Worm (Caenorhabditis elegans) whole organism, late embryonic: Measurements from ENCODE around the gene nspc-18.

Experiments used
- C38D4.7 ChIP-seq: fragments of 200-800 bp; sonication (Bioruptor generic); optimal IDR thresholded peaks from 2 replicates; lab custom pipeline; 2018; ENCODE audit warnings: mild to moderate bottlenecking, missing genetic modification characterization, moderate library complexity, missing compliant biosample characterization
- F13H6.1 ChIP-seq: sonication (generic microtip); optimal IDR thresholded peaks from 2 replicates; lab custom pipeline; 2016; ENCODE audit warnings: missing genetic modification characterization, missing compliant biosample characterization
- K02D7.2 ChIP-seq: sonication (generic microtip); optimal IDR thresholded peaks from 2 replicates; lab custom pipeline; 2017; ENCODE audit warnings: mild to moderate bottlenecking, missing genetic modification characterization, missing compliant biosample characterization
- T23F11.4 ChIP-seq: fragments of 200-800 bp; sonication (Bioruptor generic); optimal IDR thresholded peaks from 2 replicates; lab custom pipeline; 2018; ENCODE audit warnings: mild to moderate bottlenecking, missing genetic modification characterization, missing compliant biosample characterization
- Y22D7AL.16 ChIP-seq: sonication (generic microtip); optimal IDR thresholded peaks from 2 replicates; lab custom pipeline; 2016; ENCODE audit warnings: missing genetic modification characterization, missing compliant biosample characterization
- ahr-1 ChIP-seq: sonication (generic microtip); optimal IDR thresholded peaks from 2 replicates; lab custom pipeline; 2016; ENCODE audit warnings: missing genetic modification characterization, missing compliant biosample characterization
- ama-1 ChIP-seq: fragments of 150-350 bp; optimal IDR thresholded peaks from 2 replicates; lab custom pipeline; 2014
- ceh-18 ChIP-seq: sonication (generic microtip); optimal IDR thresholded peaks from 2 replicates; lab custom pipeline; 2016; ENCODE audit warnings: missing genetic modification characterization, missing compliant biosample characterization
- ceh-19 ChIP-seq: fragments of 200-800 bp; sonication (Bioruptor generic); optimal IDR thresholded peaks from 2 replicates; lab custom pipeline; 2018; ENCODE audit warnings: mild to moderate bottlenecking, missing genetic modification characterization, missing compliant biosample characterization
- ceh-2 ChIP-seq: sonication (generic microtip); optimal IDR thresholded peaks from 2 replicates; lab custom pipeline; 2016; ENCODE audit warnings: missing genotype, missing genetic modification characterization, missing compliant biosample characterization
- ceh-22 ChIP-seq: sonication (generic microtip); optimal IDR thresholded peaks from 2 replicates; lab custom pipeline; 2017; ENCODE audit warnings: missing biosample characterization, missing genetic modification characterization
- ceh-30 ChIP-seq: fragments of 150-350 bp; optimal IDR thresholded peaks from 2 replicates; lab custom pipeline; 2014; ENCODE audit warnings: missing biosample characterization, missing genetic modification characterization
- ceh-31 ChIP-seq: sonication (generic microtip); optimal IDR thresholded peaks from 2 replicates; lab custom pipeline; 2016; ENCODE audit warnings: missing genetic modification characterization, missing compliant biosample characterization
- ceh-34 ChIP-seq: sonication (generic microtip); optimal IDR thresholded peaks from 2 replicates; lab custom pipeline; 2016; ENCODE audit warnings: mild to moderate bottlenecking, missing genetic modification characterization, missing compliant biosample characterization
- ceh-45 ChIP-seq: fragments of 200-800 bp; sonication (Bioruptor generic); IDR thresholded peaks from 2 replicates; pipeline ENCODE4 v1.3.6; 2022; ENCODE audit warnings: missing genetic modification reagents, missing genetic modification characterization, missing compliant biosample characterization
- ceh-6 ChIP-seq: fragments of 200-800 bp; sonication (Bioruptor generic); optimal IDR thresholded peaks from 2 replicates; lab custom pipeline; 2018; ENCODE audit warnings: mild to moderate bottlenecking, missing genetic modification characterization, missing compliant biosample characterization
- che-1 ChIP-seq: sonication (generic microtip); optimal IDR thresholded peaks from 2 replicates; lab custom pipeline; 2016; ENCODE audit warnings: mild to moderate bottlenecking, missing genetic modification characterization, missing compliant biosample characterization
- dmd-4 ChIP-seq: sonication (generic microtip); optimal IDR thresholded peaks from 2 replicates; lab custom pipeline; 2016; ENCODE audit warnings: borderline replicate concordance, missing genetic modification characterization, missing compliant biosample characterization
- elt-2 ChIP-seq: sonication (generic microtip); optimal IDR thresholded peaks from 2 replicates; lab custom pipeline; 2016; ENCODE audit warnings: missing genetic modification reagents, missing genetic modification characterization, missing compliant biosample characterization
- elt-4 ChIP-seq: sonication (generic microtip); optimal IDR thresholded peaks from 2 replicates; lab custom pipeline; 2016; ENCODE audit warnings: missing genetic modification characterization, missing compliant biosample characterization
- fkh-10 ChIP-seq: fragments of 150-350 bp; optimal IDR thresholded peaks from 2 replicates; lab custom pipeline; 2014; ENCODE audit warnings: missing biosample characterization, missing genetic modification reagents, missing genetic modification characterization
- gmeb-2 ChIP-seq: sonication (generic microtip); optimal IDR thresholded peaks from 2 replicates; lab custom pipeline; 2016; ENCODE audit warnings: missing genetic modification characterization, inconsistent platforms, missing compliant biosample characterization
- hlh-6 ChIP-seq: sonication (generic microtip); optimal IDR thresholded peaks from 2 replicates; lab custom pipeline; 2016; ENCODE audit warnings: missing genotype, missing genetic modification characterization, missing compliant biosample characterization
- nfya-1 ChIP-seq: sonication (generic microtip); optimal IDR thresholded peaks from 2 replicates; lab custom pipeline; 2017; ENCODE audit warnings: missing genetic modification characterization, mild to moderate bottlenecking, missing compliant biosample characterization, antibody characterized with exemption, moderate library complexity
- nhr-11 ChIP-seq: fragments of 150-350 bp; optimal IDR thresholded peaks from 2 replicates; lab custom pipeline; 2014; ENCODE audit warnings: missing biosample characterization, missing genetic modification characterization
- pag-3 ChIP-seq: sonication (generic microtip); optimal IDR thresholded peaks from 2 replicates; lab custom pipeline; 2016; ENCODE audit warnings: missing compliant biosample characterization, missing genetic modification characterization, borderline replicate concordance
- pat-9 ChIP-seq: fragments of 200-800 bp; sonication (Bioruptor generic); optimal IDR thresholded peaks from 2 replicates; lab custom pipeline; 2018; ENCODE audit warnings: mild to moderate bottlenecking, missing genetic modification characterization, moderate library complexity, missing compliant biosample characterization
- pha-4 ChIP-seq: fragments of 150-350 bp; optimal IDR thresholded peaks from 2 replicates; lab custom pipeline; 2018; ENCODE audit warnings: missing biosample characterization, missing genetic modification reagents, missing genetic modification characterization
- pqm-1 ChIP-seq: sonication (generic microtip); optimal IDR thresholded peaks from 2 replicates; lab custom pipeline; 2016; ENCODE audit warnings: missing genetic modification characterization, missing compliant biosample characterization
- pros-1 ChIP-seq: fragments of 150-350 bp; optimal IDR thresholded peaks from 2 replicates; lab custom pipeline; 2014; ENCODE audit warnings: missing biosample characterization, missing genetic modification reagents, missing genetic modification characterization
- ref-2 ChIP-seq: sonication (generic microtip); optimal IDR thresholded peaks from 2 replicates; lab custom pipeline; 2016; ENCODE audit warnings: missing genetic modification characterization, missing compliant biosample characterization
- rnt-1 ChIP-seq: sonication (generic microtip); optimal IDR thresholded peaks from 2 replicates; lab custom pipeline; 2016; ENCODE audit warnings: missing genetic modification characterization, missing compliant biosample characterization
- sdc-2 ChIP-seq: sonication (generic microtip); optimal IDR thresholded peaks from 2 replicates; lab custom pipeline; 2016; ENCODE audit warnings: missing genotype, missing genetic modification characterization, missing compliant biosample characterization
- sox-2 ChIP-seq: fragments of 200-800 bp; sonication (Bioruptor generic); IDR thresholded peaks from 2 replicates; pipeline ENCODE4 v1.3.6; 2022; ENCODE audit warnings: missing genetic modification reagents, missing genetic modification characterization, missing compliant biosample characterization
- sox-4 ChIP-seq: sonication (generic microtip); optimal IDR thresholded peaks from 2 replicates; lab custom pipeline; 2017; ENCODE audit warnings: mild to moderate bottlenecking, missing genetic modification characterization, inconsistent platforms, missing compliant biosample characterization
- syd-9 ChIP-seq: sonication (generic microtip); optimal IDR thresholded peaks from 2 replicates; lab custom pipeline; 2016; ENCODE audit warnings: mild to moderate bottlenecking, missing genetic modification characterization, moderate library complexity, missing compliant biosample characterization
- tbx-2 ChIP-seq: sonication (generic microtip); optimal IDR thresholded peaks from 2 replicates; lab custom pipeline; 2016; ENCODE audit warnings: missing genetic modification characterization, missing compliant biosample characterization
- tbx-7 ChIP-seq: sonication (generic microtip); optimal IDR thresholded peaks from 2 replicates; lab custom pipeline; 2016; ENCODE audit warnings: missing genotype, missing genetic modification characterization, missing compliant biosample characterization
- ttx-3 ChIP-seq: sonication (generic microtip); optimal IDR thresholded peaks from 2 replicates; lab custom pipeline; 2016; ENCODE audit warnings: missing genetic modification reagents, missing genetic modification characterization, missing compliant biosample characterization
- unc-42 ChIP-seq: sonication (generic microtip); optimal IDR thresholded peaks from 2 replicates; lab custom pipeline; 2016; ENCODE audit warnings: missing genotype, missing genetic modification characterization, missing compliant biosample characterization
- unc-55 ChIP-seq: sonication (generic microtip); optimal IDR thresholded peaks from 2 replicates; lab custom pipeline; 2017; ENCODE audit warnings: missing biosample characterization, missing genetic modification reagents, missing genetic modification characterization
- ztf-16 ChIP-seq: sonication (generic microtip); optimal IDR thresholded peaks from 2 replicates; lab custom pipeline; 2017; ENCODE audit warnings: missing genetic modification characterization, missing compliant biosample characterization

Gene nspc-18

DNA sequence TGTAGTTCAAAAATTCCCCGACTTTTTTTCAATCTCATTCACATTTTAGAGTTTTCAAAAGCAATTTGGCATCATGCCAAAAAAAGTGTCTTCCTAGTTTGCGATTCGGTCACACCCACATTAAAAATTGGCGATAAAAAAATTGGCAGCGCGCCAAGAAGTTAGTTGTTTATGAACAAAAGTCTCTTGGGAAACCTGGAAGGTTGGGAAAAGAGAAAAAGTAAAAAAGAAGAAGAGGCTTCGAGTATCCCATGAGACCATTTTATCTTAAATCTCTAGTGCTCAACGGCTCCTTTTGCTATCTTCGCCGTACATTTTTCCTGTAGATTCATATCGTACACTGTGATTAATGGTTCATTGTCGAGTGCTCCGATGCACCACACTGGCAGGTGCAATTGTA is 39.6 kb downstream of the nspc-18 start:
- TF ChIP-seq ceh-6 (GFP tag; lab: Kevin White, UChicago) (no peak), sox-4 (no peak), tbx-7 (tag; lab: Kevin White, UChicago) (no peak), ceh-30 (no peak), ceh-34 (tag; lab: Kevin White, UChicago) (no peak), rnt-1 (no peak), elt-4 (tag; lab: Kevin White, UChicago) (no peak), nhr-11 (no peak), ceh-19 (no peak), pros-1 (tag; lab: Kevin White, UChicago) (no peak), ceh-45 (GFP tag; lab: Robert Waterston, UW) (no peak)
- TF ChIP-seq, all 69 proteins: peak for 0

DNA sequence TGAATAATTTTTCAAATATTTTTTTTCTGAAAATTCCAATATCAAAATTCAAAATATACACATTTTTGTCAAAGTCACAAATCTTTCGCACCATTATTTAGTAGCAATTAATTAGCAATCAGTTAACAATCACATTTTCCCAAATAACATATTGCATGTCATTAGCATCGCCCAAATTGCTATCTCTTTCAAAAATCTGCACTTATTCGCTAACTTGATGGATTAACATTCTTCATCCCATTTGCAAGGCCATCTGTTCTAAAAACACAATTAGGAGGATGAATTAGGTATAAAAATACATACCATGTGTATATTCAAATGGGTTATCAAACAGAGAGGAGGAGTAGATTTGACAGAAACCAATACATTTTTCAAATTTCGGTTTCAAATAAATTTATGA is 40.1 kb downstream of the nspc-18 start:
- TF ChIP-seq ceh-30: no peak
- no peak for TF ChIP-seq C38D4.7 (GFP tag; lab: Kevin White, UChicago)
- no peak for TF ChIP-seq ahr-1
- peak; percentile 49 for TF ChIP-seq unc-42 (tag; lab: Kevin White, UChicago)

DNA sequence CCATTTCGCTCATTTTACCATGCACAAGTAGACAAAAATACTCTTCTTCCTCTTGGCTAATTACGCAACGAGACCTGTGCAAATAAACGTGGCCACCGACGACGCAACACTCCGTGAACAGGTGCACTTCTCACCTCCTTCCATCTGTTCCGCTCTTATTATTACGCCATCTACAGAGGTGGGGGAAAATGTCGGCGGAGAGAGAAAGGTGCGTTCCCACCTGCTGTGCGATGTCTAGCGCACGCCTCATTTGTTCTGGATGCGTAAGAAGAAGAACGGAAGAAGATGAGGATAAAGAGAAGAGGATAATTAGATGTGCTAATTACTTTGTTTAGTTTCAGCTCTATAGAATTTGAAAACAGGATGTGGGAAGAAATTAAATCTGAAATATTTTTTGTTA is 41.0 kb downstream of the nspc-18 start:
- TF ChIP-seq sdc-2 (peak; percentile 61), tbx-2 (tag; lab: Kevin White, UChicago) (peak; percentile 94), unc-42 (tag; lab: Kevin White, UChicago) (no peak), elt-2 (tag; lab: Kevin White, UChicago) (peak; percentile 7), pqm-1 (tag; lab: Kevin White, UChicago) (no peak), sox-2 (GFP tag; lab: Robert Waterston, UW) (0 out of 2 replicates have a peak, but pooled peaks have one; percentile 7), ref-2 (tag; lab: Kevin White, UChicago) (peak; percentile 84), ceh-6 (GFP tag; lab: Kevin White, UChicago) (no peak), nfya-1 (peak; percentile 28), ceh-31 (tag; lab: Kevin White, UChicago) (peak; percentile 76), ztf-16 (tag; lab: Kevin White, UChicago) (peak; percentile 11)

DNA sequence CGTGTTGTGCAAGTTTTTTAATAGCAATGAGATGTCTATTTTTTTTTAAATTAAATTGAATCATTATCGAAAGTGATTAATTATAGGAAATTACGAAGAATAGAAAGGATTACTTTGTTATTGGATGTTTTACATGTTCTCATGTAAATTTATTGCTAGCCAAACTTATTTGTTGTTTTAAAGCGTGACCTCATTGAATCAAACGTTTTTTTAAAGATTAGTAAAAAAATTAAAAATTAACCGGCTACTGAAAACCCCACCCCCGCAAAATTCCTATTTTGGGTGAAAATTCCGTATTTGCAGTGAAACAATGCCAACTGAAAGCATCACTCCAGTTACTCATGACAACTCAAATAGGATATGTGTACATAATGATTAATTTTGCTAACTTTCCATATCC is 42.6 kb downstream of the nspc-18 start, which contains the start of gene M163.8:
Gene M163.8, plus strand, starts transcription at position 301 of the 400 bp plus-strand sequence.
- TF ChIP-seq ceh-30: no peak
- TF ChIP-seq Y22D7AL.16: no peak
- no peak for TF ChIP-seq ahr-1
- TF ChIP-seq pag-3 (tag; lab: Kevin White, UChicago): no peak
- no peak for TF ChIP-seq K02D7.2
- TF ChIP-seq ceh-6 (GFP tag; lab: Kevin White, UChicago): no peak
- no peak for TF ChIP-seq pha-4

DNA sequence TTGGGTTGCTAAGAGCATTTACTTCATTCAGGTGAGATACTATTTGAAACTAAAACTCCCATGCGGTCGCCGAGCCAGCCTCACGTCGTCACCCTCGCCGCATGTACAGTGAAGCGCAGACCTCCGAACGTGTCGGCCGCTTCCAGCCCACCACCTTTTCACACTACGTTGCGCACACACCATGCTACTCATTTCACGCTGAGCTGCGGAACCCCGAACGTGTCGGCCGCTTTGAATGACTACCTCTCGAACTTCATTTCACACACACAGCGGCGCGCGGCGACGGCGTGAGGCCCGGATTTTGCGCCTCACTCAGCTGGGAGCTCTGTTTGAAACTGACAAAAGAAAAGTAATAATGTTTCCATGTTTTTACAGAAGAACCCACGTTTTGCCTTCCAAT is 45.8 kb downstream of the nspc-18 start:
- TF ChIP-seq sox-4 (no peak), dmd-4 (tag; lab: Kevin White, UChicago) (no peak)

DNA sequence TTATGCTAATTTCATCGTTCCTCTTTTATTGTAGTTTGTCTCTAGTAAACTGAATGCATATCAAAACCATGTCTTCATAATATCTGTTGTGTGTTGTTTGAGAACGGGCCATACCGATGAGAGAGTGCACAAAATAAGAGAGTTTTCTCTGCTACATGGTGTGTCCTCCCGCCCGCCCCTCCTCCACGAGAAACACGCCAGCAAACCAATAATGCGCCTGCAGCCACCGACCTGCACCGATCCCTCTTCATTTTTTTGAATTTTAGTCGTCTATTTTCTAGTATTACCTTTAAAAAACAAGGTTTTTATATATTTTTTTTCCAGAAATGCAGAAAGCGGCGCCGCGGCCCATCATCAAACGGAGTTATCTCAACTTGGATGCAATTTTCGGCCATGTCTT is 47.2 kb downstream of the nspc-18 start, which contains the start of gene gfi-3:
Gene gfi-3, plus strand, starts transcription at position 325 of the 400 bp plus-strand sequence.
- TF ChIP-seq syd-9 (tag; lab: Kevin White, UChicago) (peak; percentile 10), ceh-31 (tag; lab: Kevin White, UChicago) (peak; percentile 46), ttx-3 (tag; lab: Kevin White, UChicago) (peak; percentile 41), F13H6.1 (tag; lab: Kevin White, UChicago) (peak; percentile 8), pat-9 (tag; lab: Kevin White, UChicago) (peak; percentile 2), elt-2 (tag; lab: Kevin White, UChicago) (peak; percentile 72), hlh-6 (tag; lab: Kevin White, UChicago) (no peak), gmeb-2 (tag; lab: Kevin White, UChicago) (peak; percentile 26), dmd-4 (tag; lab: Kevin White, UChicago) (peak; percentile 36), ceh-22 (tag; lab: Kevin White, UChicago) (no peak), T23F11.4 (GFP tag; lab: Kevin White, UChicago) (no peak), ama-1 (no peak), tbx-2 (tag; lab: Kevin White, UChicago) (peak; percentile 72), ceh-45 (GFP tag; lab: Robert Waterston, UW) (no peak), ceh-2 (tag; lab: Kevin White, UChicago) (peak; percentile 4), pag-3 (tag; lab: Kevin White, UChicago) (no peak), sox-4 (peak; percentile 33), unc-55 (peak; percentile 23), ref-2 (tag; lab: Kevin White, UChicago) (no peak), tbx-7 (tag; lab: Kevin White, UChicago) (no peak), ahr-1 (no peak), che-1 (tag; lab: Kevin White, UChicago) (no peak), fkh-10 (GFP tag; lab: Kevin White, UChicago) (no peak), ceh-34 (tag; lab: Kevin White, UChicago) (peak; percentile 77), ceh-30 (no peak), ceh-18 (tag; lab: Kevin White, UChicago) (peak; percentile 61), rnt-1 (peak; percentile 25)
